Worm (Caenorhabditis elegans) whole organism, young adult: ENCODE results near the gene R09B5.11.

Source experiments
- B0336.3 ChIP-seq: fragments of 200-800 bp; sonication (Bioruptor generic); IDR thresholded peaks from 2 replicates; pipeline ENCODE4 v1.3.6; 2022; ENCODE audit warnings: missing genetic modification characterization, missing compliant biosample characterization
- F23B12.7 ChIP-seq: sonication (generic microtip); optimal IDR thresholded peaks from 2 replicates; lab custom pipeline; 2017; ENCODE audit warnings: missing genetic modification characterization, mild to moderate bottlenecking, missing compliant biosample characterization, antibody characterized with exemption, moderate library complexity; ENCODE audit not compliant: insufficient read depth
- F57A8.1 ChIP-seq: fragments of 200-800 bp; sonication (Bioruptor generic); optimal IDR thresholded peaks from 2 replicates; lab custom pipeline; 2018; ENCODE audit warnings: mild to moderate bottlenecking, missing genetic modification characterization, moderate library complexity, missing compliant biosample characterization
- F57C9.4 ChIP-seq: sonication (generic microtip); optimal IDR thresholded peaks from 2 replicates; lab custom pipeline; 2017; ENCODE audit warnings: mild to moderate bottlenecking, missing genetic modification characterization, missing compliant biosample characterization
- T07F8.4 ChIP-seq: sonication (generic microtip); optimal IDR thresholded peaks from 2 replicates; lab custom pipeline; 2016; ENCODE audit warnings: mild to moderate bottlenecking, missing genetic modification characterization, moderate library complexity, missing compliant biosample characterization
- Y53G8AR.9 ChIP-seq: fragments of 200-800 bp; sonication (Bioruptor generic); conservative IDR thresholded peaks from 2 replicates; pipeline ENCODE4 v1.3.6; 2022; ENCODE audit warnings: missing genetic modification reagents, missing genetic modification characterization, missing compliant biosample characterization
- Y56A3A.18 ChIP-seq: fragments of 200-800 bp; sonication (Bioruptor generic); IDR thresholded peaks from 2 replicates; pipeline ENCODE4 v1.3.6; 2022; ENCODE audit warnings: missing genetic modification reagents, missing genetic modification characterization, missing compliant biosample characterization
- akir-1 ChIP-seq: fragments of 200-800 bp; sonication (Bioruptor generic); optimal IDR thresholded peaks from 2 replicates; lab custom pipeline; 2018; ENCODE audit warnings: mild to moderate bottlenecking, missing genetic modification characterization, moderate library complexity, missing compliant biosample characterization
- athp-1 ChIP-seq: sonication (generic microtip); optimal IDR thresholded peaks from 2 replicates; lab custom pipeline; 2017; ENCODE audit warnings: mild to moderate bottlenecking, missing genetic modification characterization, missing compliant biosample characterization
- attf-3 ChIP-seq: fragments of 200-800 bp; sonication (Bioruptor generic); conservative IDR thresholded peaks from 2 replicates; pipeline ENCODE4 v1.3.6; 2022; ENCODE audit warnings: missing genetic modification reagents, missing genetic modification characterization, missing compliant biosample characterization
- attf-5 ChIP-seq: fragments of 200-800 bp; sonication (Bioruptor generic); optimal IDR thresholded peaks from 2 replicates; lab custom pipeline; 2018; ENCODE audit warnings: mild to moderate bottlenecking, missing genetic modification characterization, missing compliant biosample characterization
- ccch-3 ChIP-seq: fragments of 200-800 bp; sonication (Bioruptor generic); optimal IDR thresholded peaks from 2 replicates; lab custom pipeline; 2018; ENCODE audit warnings: mild to moderate bottlenecking, missing genetic modification characterization, missing compliant biosample characterization
- cebp-1 ChIP-seq, 2 experiments: fragments of 200-800 bp in 1 of 2; sonication (Bioruptor generic) in 1 of 2; sonication (generic microtip) in 1 of 2; IDR thresholded peaks in 1 of 2; optimal IDR thresholded peaks in 1 of 2; 2 replicates each; pipeline versions ENCODE4 v1.3.6 to Lab custom; 2017 to 2022; ENCODE audit warnings: missing compliant biosample characterization in 2 of 2, missing genetic modification characterization in 2 of 2, mild to moderate bottlenecking in 1 of 2, missing genetic modification reagents in 1 of 2, moderate library complexity in 1 of 2
- ceh-27 ChIP-seq: fragments of 200-800 bp; sonication (Bioruptor generic); optimal IDR thresholded peaks from 2 replicates; lab custom pipeline; 2018; ENCODE audit warnings: mild to moderate bottlenecking, missing genetic modification characterization, moderate library complexity, missing compliant biosample characterization
- chd-7 ChIP-seq: sonication (generic microtip); optimal IDR thresholded peaks from 2 replicates; lab custom pipeline; 2016; ENCODE audit warnings: mild to moderate bottlenecking, missing genetic modification characterization, moderate library complexity, missing compliant biosample characterization
- dpl-1 ChIP-seq: fragments of 150-350 bp; optimal IDR thresholded peaks from 2 replicates; lab custom pipeline; 2014; ENCODE audit warnings: missing biosample characterization, missing genetic modification reagents, missing genetic modification characterization
- egl-18 ChIP-seq: fragments of 200-800 bp; sonication (Bioruptor generic); IDR thresholded peaks from 2 replicates; pipeline ENCODE4 v1.3.6; 2022; ENCODE audit warnings: missing genetic modification reagents, missing genetic modification characterization, missing compliant biosample characterization
- egl-44 ChIP-seq: fragments of 200-800 bp; sonication (Bioruptor generic); IDR thresholded peaks from 2 replicates; pipeline ENCODE4 v1.3.6; 2022; ENCODE audit warnings: missing genetic modification reagents, missing genetic modification characterization, missing compliant biosample characterization
- ets-4 ChIP-seq: fragments of 200-800 bp; sonication (Bioruptor generic); optimal IDR thresholded peaks from 2 replicates; lab custom pipeline; 2018; ENCODE audit warnings: mild to moderate bottlenecking, missing genetic modification characterization, missing compliant biosample characterization
- him-1 ChIP-seq: sonication (generic microtip); optimal IDR thresholded peaks from 2 replicates; lab custom pipeline; 2016; ENCODE audit warnings: missing genotype, missing genetic modification reagents, missing genetic modification characterization, missing compliant biosample characterization
- hlh-12 ChIP-seq: sonication (generic microtip); optimal IDR thresholded peaks from 2 replicates; lab custom pipeline; 2016; ENCODE audit warnings: missing genetic modification characterization, missing compliant biosample characterization
- hmg-20 ChIP-seq: fragments of 200-800 bp; sonication (Bioruptor generic); IDR thresholded peaks from 2 replicates; pipeline ENCODE4 v1.3.6; 2022; ENCODE audit warnings: missing genetic modification reagents, missing genetic modification characterization, missing compliant biosample characterization
- lag-1 ChIP-seq: fragments of 200-800 bp; sonication (Bioruptor generic); IDR thresholded peaks from 2 replicates; pipeline ENCODE4 v1.3.6; 2022; ENCODE audit warnings: missing genetic modification reagents, missing genetic modification characterization, missing compliant biosample characterization
- lin-35 ChIP-seq, 3 experiments: fragments of 150-350 bp in 2 of 3; sonication (generic microtip) in 1 of 3; optimal IDR thresholded peaks; 2 replicates each; lab custom pipeline; 2014 to 2018; ENCODE audit warnings: missing biosample characterization in 3 of 3, missing genetic modification characterization in 3 of 3, missing genetic modification reagents in 3 of 3
- lin-40 ChIP-seq: sonication (generic microtip); optimal IDR thresholded peaks from 2 replicates; lab custom pipeline; 2016; ENCODE audit warnings: missing genetic modification characterization, mild to moderate bottlenecking, missing compliant biosample characterization, missing genotype, missing genetic modification reagents
- lsl-1 ChIP-seq: fragments of 200-800 bp; sonication (Bioruptor generic); optimal IDR thresholded peaks from 2 replicates; lab custom pipeline; 2018; ENCODE audit warnings: mild to moderate bottlenecking, missing genetic modification characterization, moderate library complexity, missing compliant biosample characterization
- madf-6 ChIP-seq: fragments of 200-800 bp; sonication (Bioruptor generic); IDR thresholded peaks from 2 replicates; pipeline ENCODE4 v1.3.6; 2022; ENCODE audit warnings: missing genetic modification reagents, missing genetic modification characterization, missing compliant biosample characterization
- madf-8 ChIP-seq: fragments of 200-800 bp; sonication (Bioruptor generic); conservative IDR thresholded peaks from 2 replicates; pipeline ENCODE4 v1.3.6; 2022; ENCODE audit warnings: missing genetic modification reagents, missing genetic modification characterization, missing compliant biosample characterization
- mcd-1 ChIP-seq: fragments of 200-800 bp; sonication (Bioruptor generic); IDR thresholded peaks from 2 replicates; pipeline ENCODE4 v1.3.6; 2022; ENCODE audit warnings: missing genetic modification reagents, missing genetic modification characterization, missing compliant biosample characterization
- mel-28 ChIP-seq: sonication (generic microtip); optimal IDR thresholded peaks from 2 replicates; lab custom pipeline; 2016; ENCODE audit warnings: borderline replicate concordance, mild to moderate bottlenecking, missing genetic modification characterization, missing compliant biosample characterization
- nfya-1 ChIP-seq: sonication (generic microtip); optimal IDR thresholded peaks from 2 replicates; lab custom pipeline; 2017; ENCODE audit warnings: antibody characterized with exemption, missing compliant biosample characterization, missing genetic modification characterization, borderline replicate concordance; ENCODE audit not compliant: insufficient read depth
- nfya-2 ChIP-seq: fragments of 200-800 bp; sonication (Bioruptor generic); IDR thresholded peaks from 2 replicates; pipeline ENCODE4 v1.3.6; 2022; ENCODE audit warnings: missing genetic modification reagents, missing genetic modification characterization, missing compliant biosample characterization
- nhr-120 ChIP-seq: fragments of 200-800 bp; sonication (Bioruptor generic); IDR thresholded peaks from 2 replicates; pipeline ENCODE4 v1.3.6; 2022; ENCODE audit warnings: missing genetic modification characterization, missing compliant biosample characterization
- nhr-80 ChIP-seq: sonication (generic microtip); optimal IDR thresholded peaks from 2 replicates; lab custom pipeline; 2016; ENCODE audit warnings: missing genetic modification characterization, missing compliant biosample characterization
- pbrm-1 ChIP-seq: fragments of 200-800 bp; sonication (Bioruptor generic); IDR thresholded peaks from 2 replicates; pipeline ENCODE4 v1.3.6; 2022; ENCODE audit warnings: missing genetic modification reagents, missing genetic modification characterization, missing compliant biosample characterization
- pha-4 ChIP-seq: fragments of 150-350 bp; sonication (generic microtip); optimal IDR thresholded peaks from 2 replicates; lab custom pipeline; 2014; ENCODE audit warnings: missing biosample characterization, missing genetic modification reagents, missing genetic modification characterization
- rcor-1 ChIP-seq: fragments of 200-800 bp; sonication (Bioruptor generic); IDR thresholded peaks from 2 replicates; pipeline ENCODE4 v1.3.6; 2022; ENCODE audit warnings: missing genetic modification reagents, missing genetic modification characterization, missing compliant biosample characterization
- rec-8 ChIP-seq, 2 experiments: sonication (generic microtip); optimal IDR thresholded peaks; 2 replicates each; lab custom pipeline; 2016; ENCODE audit warnings: mild to moderate bottlenecking in 2 of 2, missing genetic modification characterization in 2 of 2, missing genetic modification reagents in 2 of 2, missing genotype in 2 of 2, missing biosample characterization in 1 of 2, missing compliant biosample characterization in 1 of 2, moderate library complexity in 1 of 2
- sdz-38 ChIP-seq: sonication (generic microtip); optimal IDR thresholded peaks from 2 replicates; lab custom pipeline; 2016; ENCODE audit warnings: missing genotype, missing genetic modification characterization, missing compliant biosample characterization
- snpc-1.3 ChIP-seq: sonication (generic microtip); optimal IDR thresholded peaks from 2 replicates; lab custom pipeline; 2017; ENCODE audit warnings: missing genetic modification characterization, mild to moderate bottlenecking, missing compliant biosample characterization, antibody characterized with exemption, moderate library complexity, missing genotype, missing genetic modification reagents; ENCODE audit not compliant: insufficient read depth
- sptf-2 ChIP-seq: fragments of 200-800 bp; sonication (Bioruptor generic); optimal IDR thresholded peaks from 2 replicates; lab custom pipeline; 2018; ENCODE audit warnings: mild to moderate bottlenecking, missing genetic modification characterization, missing compliant biosample characterization
- tbp1 ChIP-seq: fragments of 200-800 bp; sonication (Bioruptor generic); optimal IDR thresholded peaks from 2 replicates; lab custom pipeline; 2018; ENCODE audit warnings: mild to moderate bottlenecking, missing genetic modification characterization, missing compliant biosample characterization
- unc-130 ChIP-seq: sonication (generic microtip); optimal IDR thresholded peaks from 2 replicates; lab custom pipeline; 2016; ENCODE audit warnings: missing genetic modification reagents, missing genetic modification characterization, missing compliant biosample characterization
- xnd-1 ChIP-seq: sonication (generic microtip); optimal IDR thresholded peaks from 2 replicates; lab custom pipeline; 2016; ENCODE audit warnings: missing genotype, missing genetic modification reagents, missing genetic modification characterization, missing compliant biosample characterization
- ztf-18 ChIP-seq: sonication (generic microtip); optimal IDR thresholded peaks from 2 replicates; lab custom pipeline; 2016; ENCODE audit warnings: missing genotype, mild to moderate bottlenecking, missing genetic modification characterization, missing compliant biosample characterization
- ztf-26 ChIP-seq: sonication (generic microtip); optimal IDR thresholded peaks from 2 replicates; lab custom pipeline; 2017; ENCODE audit warnings: missing genetic modification characterization, missing compliant biosample characterization

R09B5.11 gene

DNA sequence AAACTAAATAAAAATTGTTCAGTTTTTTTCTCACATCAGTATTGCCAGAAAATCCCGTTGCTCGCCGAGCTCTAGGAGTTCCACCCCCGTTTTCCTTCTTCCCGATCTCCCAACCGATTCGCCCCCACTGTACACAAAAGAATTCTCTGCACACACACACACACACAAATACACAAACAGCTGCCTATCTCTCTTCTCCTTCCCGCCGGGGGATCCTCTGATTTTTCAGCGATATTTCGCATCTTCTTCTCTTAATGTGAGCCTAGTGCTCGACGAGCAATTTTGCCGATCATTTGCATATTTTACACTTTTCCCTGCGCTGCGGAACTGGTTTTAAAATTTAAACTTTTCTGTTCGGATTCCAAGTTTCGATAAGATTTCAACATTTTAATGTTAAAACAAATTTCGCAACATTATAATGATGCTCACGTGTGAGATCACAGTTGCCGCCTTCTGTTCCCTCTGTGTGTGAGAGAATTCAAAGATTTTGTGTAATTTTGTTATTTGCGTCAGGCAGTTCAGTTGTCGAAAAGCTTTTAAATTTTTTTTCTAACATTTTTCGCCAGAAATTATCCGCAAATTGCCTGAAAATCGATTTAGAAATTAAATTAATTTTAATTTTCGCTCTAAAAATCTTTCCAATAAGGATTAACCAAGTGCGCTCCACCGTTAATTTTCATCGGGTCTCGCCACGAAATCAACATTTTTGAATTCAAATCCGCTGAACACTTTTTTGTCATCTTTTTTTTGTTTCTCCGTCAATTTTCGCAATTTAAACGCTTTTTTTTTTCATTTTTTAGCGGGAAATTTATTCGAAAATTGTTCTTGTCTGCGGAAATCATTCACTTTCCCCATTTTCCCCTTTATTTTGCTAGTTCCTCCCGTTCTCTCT lies 32.3 kb downstream of the R09B5.11 start (continued):
- TF ChIP-seq athp-1 (no peak), mel-28 (tag; lab: Kevin White, UChicago) (no peak), ets-4 (no peak), nhr-80 (tag; lab: Kevin White, UChicago) (peak; percentile 13), ztf-18 (tag; lab: Kevin White, UChicago) (no peak), pha-4 (no peak), lag-1 (no peak), madf-6 (GFP tag; lab: Robert Waterston, UW) (peak; percentile 75), tbp1 (GFP tag; lab: Kevin White, UChicago) (peak; percentile 49), egl-18 (no peak), sptf-2 (GFP tag; lab: Kevin White, UChicago) (no peak), madf-8 (GFP tag; lab: Robert Waterston, UW) (peak; percentile 70), F57A8.1 (GFP tag; lab: Kevin White, UChicago) (no peak), ztf-26 (tag; lab: Kevin White, UChicago) (no peak), him-1 (tag; lab: Kevin White, UChicago) (no peak), sdz-38 (tag; lab: Kevin White, UChicago) (no peak), chd-7 (tag; lab: Kevin White, UChicago) (no peak), nhr-120 (no peak), lin-40 (peak; percentile 67), attf-3 (GFP tag; lab: Robert Waterston, UW) (no peak), F57C9.4 (tag; lab: Kevin White, UChicago) (no peak), Y53G8AR.9 (GFP tag; lab: Robert Waterston, UW) (no peak), dpl-1 (peak; percentile 64), B0336.3 (no peak; the same call in 1 of the 2 replicates), nfya-2 (no peak), cebp-1 (GFP tag; IDR thresholded peaks at IDR 0.05; lab: Robert Waterston, UW) (peak; percentile 27; the same call in 1 of the 2 replicates), cebp-1 (tag; optimal IDR thresholded peaks at IDR 0.05; lab: Kevin White, UChicago) (peak; percentile 92), pbrm-1 (peak; percentile 37; the same call in 1 of the 2 replicates), rcor-1 (GFP tag; lab: Robert Waterston, UW) (peak; percentile 34; the same call in 1 of the 2 replicates), rec-8 (tag; optimal IDR thresholded peaks at IDR 0.05; lab: Kevin White, UChicago) (no peak), attf-5 (GFP tag; lab: Kevin White, UChicago) (peak; percentile 70), T07F8.4 (tag; lab: Kevin White, UChicago) (no peak), xnd-1 (tag; lab: Kevin White, UChicago) (peak; percentile 30), snpc-1.3 (tag; lab: Kevin White, UChicago) (peak; percentile 38), nfya-1 (tag; lab: Kevin White, UChicago) (no peak), akir-1 (GFP tag; lab: Kevin White, UChicago) (no peak), unc-130 (GFP tag; lab: Kevin White, UChicago) (no peak), mcd-1 (GFP tag; lab: Robert Waterston, UW) (peak; percentile 93), hmg-20 (GFP tag; lab: Robert Waterston, UW) (no peak), ceh-27 (GFP tag; lab: Kevin White, UChicago) (no peak), lsl-1 (GFP tag; lab: Kevin White, UChicago) (peak; percentile 67), ccch-3 (GFP tag; lab: Kevin White, UChicago) (no peak), Y56A3A.18 (no peak), egl-44 (no peak), hlh-12 (tag; lab: Kevin White, UChicago) (no peak), F23B12.7 (tag; lab: Kevin White, UChicago) (peak; percentile 29), lin-35 (GFP tag; optimal IDR thresholded peaks at IDR 0.05; lab: Kevin White, UChicago) (peak in 2 of 3 experiments; percentile 22 to 53)
